Fruit fly (Drosophila melanogaster): ENCODE data around the gene p130CAS.
A peak's percentile ranks its signal among the peaks of the same experiment; 100 is the strongest.

Gene p130CAS

dm6 chr3L:205723-206284 is 53.1 kb downstream of the p130CAS start, which contains the start of the genes Gk1 and CG13876 (continued):
- TF ChIP-seq Opbp (GFP tag; IDR thresholded peaks at IDR 0.05; ENCODE audit: partially characterized antibody) (no peak), Atf3 (GFP tag; optimal IDR thresholded peaks at IDR 0.05) (no peak), Rx (GFP tag; IDR thresholded peaks at IDR 0.05) (peak; percentile 86), CG10274 (GFP tag; optimal IDR thresholded peaks at IDR 0.05) (peak; percentile 79), CG18476 (GFP tag; optimal IDR thresholded peaks at IDR 0.05) (peak; percentile 81), lov (optimal IDR thresholded peaks at IDR 0.05) (no peak), lov (GFP tag; IDR thresholded peaks at IDR 0.05) (peak; percentile 91), pfk (GFP tag; optimal IDR thresholded peaks at IDR 0.05) (peak; percentile 66), Aef1 (GFP tag; IDR thresholded peaks at IDR 0.05) (peak; percentile 90), Ptx1 (GFP tag; IDR thresholded peaks at IDR 0.05) (peak; percentile 93), stc (GFP tag; IDR thresholded peaks at IDR 0.05) (peak; percentile 96), cato (GFP tag; optimal IDR thresholded peaks at IDR 0.05; ENCODE audit: borderline replicate concordance) (peak; percentile 78), CG17802 (tag; optimal IDR thresholded peaks at IDR 0.05) (peak; percentile 53), yki (optimal IDR thresholded peaks at IDR 0.05) (no peak), Hr51 (GFP tag; optimal IDR thresholded peaks at IDR 0.05) (peak; percentile 39 to 98), CG15601 (tag; optimal IDR thresholded peaks at IDR 0.05) (no peak), cwo (GFP tag; optimal IDR thresholded peaks at IDR 0.05) (peak; percentile 92), CG11504 (tag; optimal IDR thresholded peaks at IDR 0.05) (peak; percentile 95), phol (tag; optimal IDR thresholded peaks at IDR 0.05) (peak; percentile 96), CG6175 (GFP tag; IDR thresholded peaks at IDR 0.05) (peak; percentile 85), CG7928 (GFP tag; optimal IDR thresholded peaks at IDR 0.05) (peak; percentile 75), CG11247 (GFP tag; IDR thresholded peaks at IDR 0.05) (peak; percentile 91), Lpt (GFP tag; optimal IDR thresholded peaks at IDR 0.05) (no peak), Hr3 (GFP tag; optimal IDR thresholded peaks at IDR 0.05) (peak; percentile 85), PHDP (tag; optimal IDR thresholded peaks at IDR 0.05) (peak; percentile 99), CG6654 (GFP tag; optimal IDR thresholded peaks at IDR 0.05) (peak; percentile 66), hb (GFP tag; IDR thresholded peaks at IDR 0.05; ENCODE audit: partially characterized antibody) (no peak), CG30020 (tag; optimal IDR thresholded peaks at IDR 0.05) (peak; percentile 85), ems (GFP tag; optimal IDR thresholded peaks at IDR 0.05) (peak; percentile 72), jumu (GFP tag; optimal IDR thresholded peaks at IDR 0.05) (no peak), CG16813 (GFP tag; IDR thresholded peaks at IDR 0.05; ENCODE audit: partially characterized antibody) (no peak), bowl (GFP tag; IDR thresholded peaks at IDR 0.05) (peak; percentile 85), TFAM (GFP tag; optimal IDR thresholded peaks at IDR 0.05) (peak; percentile 63), CG12769 (tag; optimal IDR thresholded peaks at IDR 0.05) (peak; percentile 95), D19A (tag; optimal IDR thresholded peaks at IDR 0.05) (peak; percentile 95), CG12299 (tag; optimal IDR thresholded peaks at IDR 0.05) (peak; percentile 98), YL-1 (GFP tag; optimal IDR thresholded peaks at IDR 0.05) (peak; percentile 91), Lhr (GFP tag; optimal IDR thresholded peaks at IDR 0.05) (no peak), CG18619 (GFP tag; optimal IDR thresholded peaks at IDR 0.05) (peak; percentile 94), gsb (GFP tag; IDR thresholded peaks at IDR 0.05) (peak; percentile 84), sna (GFP tag; IDR thresholded peaks at IDR 0.05; ENCODE audit: partially characterized antibody) (no peak), ind (GFP tag; optimal IDR thresholded peaks at IDR 0.05) (no peak), Spps (tag; optimal IDR thresholded peaks at IDR 0.05) (peak; percentile 91), CG14014 (GFP tag; IDR thresholded peaks at IDR 0.05) (peak; percentile 96), dati (GFP tag; IDR thresholded peaks at IDR 0.05) (peak; percentile 57; the same call in 1 of the 2 replicates), CG4854 (GFP tag; optimal IDR thresholded peaks at IDR 0.05) (peak; percentile 69), slbo (GFP tag; IDR thresholded peaks at IDR 0.05) (peak; percentile 95), CG2889 (GFP tag; IDR thresholded peaks at IDR 0.05) (peak; percentile 69), CG11723 (GFP tag; optimal IDR thresholded peaks at IDR 0.05) (no peak), Mad (GFP tag; optimal IDR thresholded peaks at IDR 0.05) (peak; percentile 64)

Measured in whole organism, embryonic.